Worm (Caenorhabditis elegans): ENCODE measurements around the gene fkb-6.

DNA sequence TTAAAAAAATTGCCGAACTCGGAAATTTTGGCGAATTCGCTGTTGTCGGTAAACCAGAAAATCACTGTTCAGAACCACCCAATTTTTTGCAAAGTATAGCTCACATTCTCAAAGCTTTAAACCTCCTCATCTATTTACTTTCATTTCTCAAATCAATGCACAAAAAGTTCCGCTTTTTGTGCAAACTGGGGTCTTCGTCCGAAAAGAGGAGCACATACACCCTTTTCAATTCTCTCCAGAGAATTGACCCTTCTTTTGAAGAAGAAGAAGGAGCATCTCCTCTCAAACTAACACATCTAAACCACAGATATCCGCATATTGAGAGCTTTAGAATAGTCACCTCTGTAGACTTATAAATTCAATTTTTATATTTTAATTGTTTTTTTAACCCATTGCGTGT is 29.4 kb downstream of the fkb-6 start:
- no peak for TF ChIP-seq mab-5 (tag; optimal IDR thresholded peaks at IDR 0.05)
- no peak for TF ChIP-seq nhr-237 (tag; optimal IDR thresholded peaks at IDR 0.05)
- no peak for TF ChIP-seq lin-39 (tag; optimal IDR thresholded peaks at IDR 0.05)
- no peak for TF ChIP-seq nhr-12 (tag; optimal IDR thresholded peaks at IDR 0.05)
- no peak for TF ChIP-seq unc-39 (tag; optimal IDR thresholded peaks at IDR 0.05)
- TF ChIP-seq R02D3.7 (tag; optimal IDR thresholded peaks at IDR 0.05): no peak
- TF ChIP-seq zag-1 (tag; optimal IDR thresholded peaks at IDR 0.05): no peak
- no peak for TF ChIP-seq mdl-1 (tag; optimal IDR thresholded peaks at IDR 0.05)
- TF ChIP-seq C34F6.9 (tag; optimal IDR thresholded peaks at IDR 0.05): no peak
- no peak for TF ChIP-seq ZK546.5 (tag; optimal IDR thresholded peaks at IDR 0.05)
- no peak for TF ChIP-seq aly-2 (tag; optimal IDR thresholded peaks at IDR 0.05)
- TF ChIP-seq lin-11 (tag; optimal IDR thresholded peaks at IDR 0.05): no peak
- no peak for TF ChIP-seq elt-1 (tag; optimal IDR thresholded peaks at IDR 0.05)
- no peak for TF ChIP-seq elt-3 (tag; optimal IDR thresholded peaks at IDR 0.05)
